Worm (Caenorhabditis elegans): ENCODE measurements around the gene ZK662.6.

Gene ZK662.6

DNA sequence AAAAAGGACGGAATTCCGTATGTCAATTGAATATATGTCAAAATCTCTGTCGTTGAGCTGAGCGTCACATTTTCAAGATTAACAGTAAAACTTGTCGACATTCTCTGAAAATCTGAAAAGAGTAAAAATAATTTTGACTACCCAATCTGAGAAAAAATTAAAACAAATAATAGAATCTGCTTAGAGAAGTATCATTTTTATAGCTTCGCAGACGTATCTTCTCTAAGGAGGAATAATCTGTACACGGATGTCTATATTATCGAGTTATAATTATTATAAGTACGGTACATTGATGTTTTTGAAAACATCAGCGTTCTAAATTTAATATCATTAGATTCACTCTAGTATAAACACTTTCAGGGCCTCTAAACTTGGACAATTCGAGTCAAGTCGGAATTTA lies 22.1 kb downstream of the ZK662.6 start, which contains the start of gene srg-64:
srg-64 (minus strand) TSS at position 101 of the 400 bp plus-strand sequence.
- no peak for TF ChIP-seq nhr-237 (tag; optimal IDR thresholded peaks at IDR 0.05)
- no peak for TF ChIP-seq lin-39 (tag; optimal IDR thresholded peaks at IDR 0.05)
- no peak for TF ChIP-seq lin-11 (tag; optimal IDR thresholded peaks at IDR 0.05)
- TF ChIP-seq unc-39 (tag; optimal IDR thresholded peaks at IDR 0.05): no peak
- no peak for TF ChIP-seq lin-13 (GFP tag; optimal IDR thresholded peaks at IDR 0.05)
- TF ChIP-seq aly-2 (tag; optimal IDR thresholded peaks at IDR 0.05): no peak
- TF ChIP-seq mab-5 (tag; optimal IDR thresholded peaks at IDR 0.05): no peak
- no peak for TF ChIP-seq nhr-12 (tag; optimal IDR thresholded peaks at IDR 0.05)
- TF ChIP-seq nhr-10 (tag; optimal IDR thresholded peaks at IDR 0.05): no peak
- TF ChIP-seq nhr-23 (tag; optimal IDR thresholded peaks at IDR 0.05): no peak

DNA sequence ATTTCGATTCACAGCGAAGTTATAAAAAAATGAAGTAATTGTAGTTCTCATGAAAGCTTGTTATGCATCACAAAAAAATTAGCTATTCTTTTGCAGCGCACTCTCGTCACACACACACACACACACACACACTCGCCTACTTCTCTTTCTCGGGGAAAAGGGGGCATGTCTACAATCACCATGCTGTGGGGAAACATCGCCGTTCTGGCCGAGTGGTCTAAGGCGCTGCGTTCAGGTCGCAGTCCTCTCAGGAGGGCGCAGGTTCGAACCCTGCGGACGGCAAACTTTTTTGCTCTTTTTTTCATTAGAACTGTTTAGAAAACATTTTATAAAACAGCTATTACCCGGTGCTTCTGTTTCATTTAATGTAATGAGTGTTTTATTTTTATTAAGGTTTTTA lies 23.4 kb downstream of the ZK662.6 start:
- no peak for TF ChIP-seq nhr-237 (tag; optimal IDR thresholded peaks at IDR 0.05)
- TF ChIP-seq mbf-1 (tag; optimal IDR thresholded peaks at IDR 0.05): no peak
- TF ChIP-seq ceh-82 (tag; optimal IDR thresholded peaks at IDR 0.05): no peak
- TF ChIP-seq ZK546.5 (tag; optimal IDR thresholded peaks at IDR 0.05): no peak
- no peak for TF ChIP-seq elt-3 (tag; optimal IDR thresholded peaks at IDR 0.05)
- peak; percentile 33 to 59 for TF ChIP-seq lsy-2 (tag; optimal IDR thresholded peaks at IDR 0.05)
- TF ChIP-seq nhr-12 (tag; optimal IDR thresholded peaks at IDR 0.05): no peak
- no peak for TF ChIP-seq elt-1 (tag; optimal IDR thresholded peaks at IDR 0.05)
- TF ChIP-seq sma-9 (GFP tag; optimal IDR thresholded peaks at IDR 0.05): peak; percentile 53
- no peak for TF ChIP-seq sma-9 (tag; optimal IDR thresholded peaks at IDR 0.05)
- TF ChIP-seq lin-11 (tag; optimal IDR thresholded peaks at IDR 0.05): peak; percentile 57
- TF ChIP-seq Y55F3AM.14 (GFP tag; optimal IDR thresholded peaks at IDR 0.05): peak; percentile 41
- TF ChIP-seq crh-2 (tag; optimal IDR thresholded peaks at IDR 0.05): peak; percentile 59
- TF ChIP-seq gmeb-1 (tag; optimal IDR thresholded peaks at IDR 0.05): peak; percentile 57
- TF ChIP-seq nhr-129 (tag; optimal IDR thresholded peaks at IDR 0.05): peak; percentile 84
- TF ChIP-seq nhr-25 (tag; optimal IDR thresholded peaks at IDR 0.05): no peak
- no peak for TF ChIP-seq egl-27 (tag; optimal IDR thresholded peaks at IDR 0.05)
- peak; percentile 63 for TF ChIP-seq unc-55 (GFP tag; optimal IDR thresholded peaks at IDR 0.05)
- no peak for TF ChIP-seq unc-62 (GFP tag; optimal IDR thresholded peaks at IDR 0.05)
- no peak for TF ChIP-seq ama-1 (optimal IDR thresholded peaks at IDR 0.05)
- TF ChIP-seq ztf-4 (tag; optimal IDR thresholded peaks at IDR 0.05): no peak
- TF ChIP-seq fos-1 (tag; optimal IDR thresholded peaks at IDR 0.05): peak; percentile 43
- TF ChIP-seq ztf-11 (tag; optimal IDR thresholded peaks at IDR 0.05): no peak
- no peak for TF ChIP-seq nhr-21 (tag; optimal IDR thresholded peaks at IDR 0.05)
- TF ChIP-seq nhr-10 (tag; optimal IDR thresholded peaks at IDR 0.05): no peak
- TF ChIP-seq alr-1 (tag; optimal IDR thresholded peaks at IDR 0.05): no peak
- TF ChIP-seq nhr-77 (tag; optimal IDR thresholded peaks at IDR 0.05): no peak
- no peak for TF ChIP-seq mab-5 (tag; optimal IDR thresholded peaks at IDR 0.05)
- no peak for TF ChIP-seq sem-4 (tag; optimal IDR thresholded peaks at IDR 0.05)
- peak; percentile 8 for TF ChIP-seq ceh-16 (tag; optimal IDR thresholded peaks at IDR 0.05)
- TF ChIP-seq peb-1 (tag; optimal IDR thresholded peaks at IDR 0.05): no peak
- no peak for TF ChIP-seq ztf-1 (GFP tag; conservative IDR thresholded peaks at IDR 0.05)
- no peak for TF ChIP-seq R02D3.7 (tag; optimal IDR thresholded peaks at IDR 0.05)
- peak; percentile 52 for TF ChIP-seq lin-13 (GFP tag; optimal IDR thresholded peaks at IDR 0.05)
- no peak for TF ChIP-seq skn-1 (tag; optimal IDR thresholded peaks at IDR 0.05)
- TF ChIP-seq nhr-6 (tag; optimal IDR thresholded peaks at IDR 0.05): no peak
- TF ChIP-seq F13H6.1 (tag; optimal IDR thresholded peaks at IDR 0.05): peak; percentile 41
- TF ChIP-seq C34F6.9 (tag; optimal IDR thresholded peaks at IDR 0.05): peak; percentile 13
- no peak for TF ChIP-seq unc-39 (tag; optimal IDR thresholded peaks at IDR 0.05)
- no peak for TF ChIP-seq nhr-23 (tag; optimal IDR thresholded peaks at IDR 0.05)
- TF ChIP-seq zag-1 (tag; optimal IDR thresholded peaks at IDR 0.05): peak; percentile 2
- TF ChIP-seq nhr-11 (tag; optimal IDR thresholded peaks at IDR 0.05): no peak
- TF ChIP-seq lin-39 (tag; optimal IDR thresholded peaks at IDR 0.05): no peak
- peak; percentile 49 for TF ChIP-seq snpc-4 (tag; optimal IDR thresholded peaks at IDR 0.05)
- TF ChIP-seq blmp-1 (tag; optimal IDR thresholded peaks at IDR 0.05; ENCODE audit: insufficient read depth): no peak
- no peak for TF ChIP-seq aly-2 (tag; optimal IDR thresholded peaks at IDR 0.05)
- TF ChIP-seq sma-3 (GFP tag; optimal IDR thresholded peaks at IDR 0.05): peak; percentile 39
- peak in 1 of 2 experiments; percentile 33 for TF ChIP-seq mdl-1 (tag; optimal IDR thresholded peaks at IDR 0.05)
- no peak for TF ChIP-seq dmd-4 (tag; optimal IDR thresholded peaks at IDR 0.05)
